Fruit fly (Drosophila melanogaster): ENCODE results near the gene Ras64B.

The Ras64B gene

DNA sequence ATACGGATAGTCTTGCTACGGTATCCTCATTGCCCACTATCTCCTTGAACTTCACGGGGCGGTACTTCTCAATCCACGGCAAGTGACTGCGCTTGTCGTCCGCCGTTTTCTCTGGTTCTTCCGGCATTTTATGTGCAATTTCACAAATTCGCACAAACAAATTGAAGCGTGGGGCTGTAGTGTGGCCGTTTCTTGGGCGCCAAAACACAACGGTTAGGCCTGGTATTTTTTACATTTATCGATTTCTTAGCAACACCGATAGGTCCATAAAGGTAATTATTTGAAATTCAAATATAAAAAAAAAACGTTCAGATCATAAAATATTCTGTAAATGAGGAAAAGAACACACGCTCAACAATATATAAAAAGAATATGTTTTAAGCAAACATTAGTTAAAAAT, 3.0 kb upstream of the Ras64B start, which contains the start of gene RfC4 (continued):
- no peak for TF ChIP-seq onecut (GFP tag; IDR thresholded peaks at IDR 0.05)
- no peak for TF ChIP-seq CG9727 (GFP tag; optimal IDR thresholded peaks at IDR 0.05)
- peak; percentile 18 for TF ChIP-seq dm (GFP tag; optimal IDR thresholded peaks at IDR 0.05)
- TF ChIP-seq grn (GFP tag; optimal IDR thresholded peaks at IDR 0.05): no peak
- no peak for TF ChIP-seq Dip2 (GFP tag; IDR thresholded peaks at IDR 0.05)
- no peak for TF ChIP-seq tx (GFP tag; optimal IDR thresholded peaks at IDR 0.05)
- no peak for TF ChIP-seq CG10267 (tag; optimal IDR thresholded peaks at IDR 0.05)
- peak; percentile 58 for TF ChIP-seq CG2116 (GFP tag; optimal IDR thresholded peaks at IDR 0.05)
- no peak for TF ChIP-seq CG10321 (GFP tag; IDR thresholded peaks at IDR 0.05)
- peak; percentile 27 for TF ChIP-seq MESR4 (GFP tag; optimal IDR thresholded peaks at IDR 0.05)
- peak; percentile 93 for TF ChIP-seq Myb (GFP tag; optimal IDR thresholded peaks at IDR 0.05)
- TF ChIP-seq BEAF-32 (GFP tag; optimal IDR thresholded peaks at IDR 0.05): peak; percentile 50
- peak; percentile 2 for TF ChIP-seq CG15601 (tag; optimal IDR thresholded peaks at IDR 0.05)
- TF ChIP-seq CG15011 (GFP tag; optimal IDR thresholded peaks at IDR 0.05): no peak
- peak; percentile 89 for TF ChIP-seq E2f2 (GFP tag; IDR thresholded peaks at IDR 0.05)
- peak; percentile 44; the same call in 1 of the 2 replicates for TF ChIP-seq Scr (GFP tag; IDR thresholded peaks at IDR 0.05; ENCODE audit: partially characterized antibody)
- TF ChIP-seq CG13287 (GFP tag; IDR thresholded peaks at IDR 0.05; ENCODE audit: partially characterized antibody): peak; percentile 36; the same call in 1 of the 2 replicates
- no peak for TF ChIP-seq CG18599 (GFP tag; optimal IDR thresholded peaks at IDR 0.05)
- TF ChIP-seq bbx (GFP tag; IDR thresholded peaks at IDR 0.05; ENCODE audit: partially characterized antibody): no peak; the same call in 1 of the 2 replicates
- TF ChIP-seq Dref (GFP tag; IDR thresholded peaks at IDR 0.05): peak; percentile 78
- TF ChIP-seq yki (optimal IDR thresholded peaks at IDR 0.05): no peak
- TF ChIP-seq pzg (GFP tag; optimal IDR thresholded peaks at IDR 0.05): peak; percentile 63
- TF ChIP-seq CG9817 (tag; optimal IDR thresholded peaks at IDR 0.05): no peak
- peak; percentile 31 for TF ChIP-seq unc-4 (GFP tag; IDR thresholded peaks at IDR 0.05; ENCODE audit: partially characterized antibody)
- TF ChIP-seq en (GFP tag; optimal IDR thresholded peaks at IDR 0.05): no peak
- TF ChIP-seq slou (GFP tag; optimal IDR thresholded peaks at IDR 0.05): no peak
- no peak for TF ChIP-seq Ets97D (GFP tag; optimal IDR thresholded peaks at IDR 0.05)
- TF ChIP-seq HHEX (GFP tag; optimal IDR thresholded peaks at IDR 0.05): no peak
- peak; percentile 53 for TF ChIP-seq Med (GFP tag)
- TF ChIP-seq CG15514 (GFP tag; optimal IDR thresholded peaks at IDR 0.05): peak; percentile 21
- peak; percentile 46; the same call in 1 of the 2 replicates for TF ChIP-seq MBD-R2 (GFP tag; IDR thresholded peaks at IDR 0.05)
- no peak for TF ChIP-seq CG7928 (GFP tag; optimal IDR thresholded peaks at IDR 0.05)
- TF ChIP-seq Oaz (GFP tag; IDR thresholded peaks at IDR 0.05): no peak
- peak; percentile 22 for TF ChIP-seq Sry-δ (GFP tag; optimal IDR thresholded peaks at IDR 0.05)
- no peak for TF ChIP-seq CG1529 (GFP tag; optimal IDR thresholded peaks at IDR 0.05)
- TF ChIP-seq Atf6 (GFP tag; IDR thresholded peaks at IDR 0.05): no peak
- TF ChIP-seq Sin3A (optimal IDR thresholded peaks at IDR 0.05): peak; percentile 35
- TF ChIP-seq trem (tag; optimal IDR thresholded peaks at IDR 0.05): peak; percentile 28
- peak; percentile 88 for TF ChIP-seq Dp (GFP tag; optimal IDR thresholded peaks at IDR 0.05)
- TF ChIP-seq h (optimal IDR thresholded peaks at IDR 0.05): no peak
- TF ChIP-seq HmgZ (tag; optimal IDR thresholded peaks at IDR 0.05): peak; percentile 35
- TF ChIP-seq bowl (GFP tag; IDR thresholded peaks at IDR 0.05): no peak
- TF ChIP-seq HLH4C (GFP tag; IDR thresholded peaks at IDR 0.05; ENCODE audit: partially characterized antibody): peak; percentile 41
- TF ChIP-seq Bgb (GFP tag; IDR thresholded peaks at IDR 0.05; ENCODE audit: partially characterized antibody): 0 out of 2 replicates have a peak, but pooled peaks have one; percentile 10
- TF ChIP-seq CG5953 (GFP tag; IDR thresholded peaks at IDR 0.05): no peak
- TF ChIP-seq CG14710 (tag; optimal IDR thresholded peaks at IDR 0.05): peak; percentile 6
- no peak for TF ChIP-seq pfk (GFP tag; optimal IDR thresholded peaks at IDR 0.05)
- TF ChIP-seq Awh (GFP tag; IDR thresholded peaks at IDR 0.05): no peak
- no peak for TF ChIP-seq esg (GFP tag; conservative IDR thresholded peaks at IDR 0.05)
- TF ChIP-seq ranshi (GFP tag; IDR thresholded peaks at IDR 0.05): no peak
- peak; percentile 42; the same call in 1 of the 3 replicates for TF ChIP-seq CG16813 (GFP tag; IDR thresholded peaks at IDR 0.05; ENCODE audit: partially characterized antibody)

Data from whole organism, embryonic.